Fruit fly (Drosophila melanogaster) whole organism, wandering third instar larva: Measurements from ENCODE around the gene CG1801.

ENCODE experiments used
- Abd-B ChIP-seq: fragments of >200 bp; optimal IDR thresholded peaks from 2 replicates; lab custom pipeline; 2017; ENCODE audit warnings: missing biosample characterization, missing genetic modification characterization
- CG32264 ChIP-seq: fragments of 200-800 bp; sonication (Bioruptor generic); optimal IDR thresholded peaks from 2 replicates; lab custom pipeline; 2016; ENCODE audit warnings: missing biosample characterization, missing genetic modification characterization
- CG9705 ChIP-seq: fragments of 200-800 bp; sonication (Bioruptor generic); optimal IDR thresholded peaks from 2 replicates; lab custom pipeline; 2018; ENCODE audit warnings: missing biosample characterization, mild to moderate bottlenecking, missing genetic modification characterization
- CrebA ChIP-seq: fragments of 200-800 bp; sonication (Bioruptor generic); optimal IDR thresholded peaks from 2 replicates; lab custom pipeline; 2016; ENCODE audit warnings: missing biosample characterization, mild to moderate bottlenecking, missing genetic modification characterization, borderline replicate concordance
- Dfd ChIP-seq: fragments of >200 bp; optimal IDR thresholded peaks from 2 replicates; lab custom pipeline; 2017; ENCODE audit warnings: missing biosample characterization, missing genetic modification characterization
- Dif ChIP-seq: fragments of 200-275, 200-300 bp; sonication (Bioruptor generic); optimal IDR thresholded peaks from 2 replicates; lab custom pipeline; 2018; ENCODE audit warnings: missing biosample characterization, missing genetic modification characterization; ENCODE audit not compliant: partially characterized antibody
- GATAd ChIP-seq: sonication (Bioruptor generic); optimal IDR thresholded peaks from 2 replicates; lab custom pipeline; 2016; ENCODE audit warnings: missing biosample characterization, missing genetic modification characterization
- HLH106 ChIP-seq: fragments of 200-800 bp; optimal IDR thresholded peaks from 3 replicates; lab custom pipeline; 2019; ENCODE audit warnings: missing biosample characterization, mild to moderate bottlenecking, missing genetic modification characterization, moderate library complexity
- Hnf4 ChIP-seq: fragments of 200-800 bp; sonication (Bioruptor generic); optimal IDR thresholded peaks from 2 replicates; lab custom pipeline; 2016; ENCODE audit warnings: missing biosample characterization, mild to moderate bottlenecking, missing genetic modification characterization
- Hr78 ChIP-seq: fragments of >200 bp; optimal IDR thresholded peaks from 2 replicates; lab custom pipeline; 2017; ENCODE audit warnings: missing biosample characterization, missing genetic modification characterization
- Hr83 ChIP-seq: fragments of 200-300 bp; sonication (Bioruptor generic); optimal IDR thresholded peaks from 2 replicates; lab custom pipeline; 2016; ENCODE audit warnings: missing biosample characterization, mild to moderate bottlenecking, missing genetic modification characterization, moderate library complexity; ENCODE audit not compliant: poor library complexity, severe bottlenecking
- Jra ChIP-seq: sonication (Bioruptor generic); optimal IDR thresholded peaks from 2 replicates; lab custom pipeline; 2016; ENCODE audit warnings: missing biosample characterization, missing genetic modification characterization
- Myc ChIP-seq: fragments of >200 bp; optimal IDR thresholded peaks from 2 replicates; lab custom pipeline; 2017
- N ChIP-seq: fragments of >200 bp; optimal IDR thresholded peaks from 2 replicates; lab custom pipeline; 2018; ENCODE audit warnings: missing biosample characterization, missing external identifiers, missing genetic modification characterization
- OdsH ChIP-seq: fragments of 200-800 bp; sonication (Bioruptor generic); optimal IDR thresholded peaks from 2 replicates; lab custom pipeline; 2016; ENCODE audit warnings: missing biosample characterization, mild to moderate bottlenecking, missing genetic modification characterization
- Rel ChIP-seq, 2 experiments: fragments of 200-800 bp; sonication (Bioruptor generic) in 1 of 2; optimal IDR thresholded peaks; 2 replicates in 1 of 2; 3 replicates in 1 of 2; lab custom pipeline; 2016 to 2019; ENCODE audit warnings: mild to moderate bottlenecking in 2 of 2, missing biosample characterization in 2 of 2, missing genetic modification characterization in 2 of 2, moderate library complexity in 1 of 2
- Sp1 ChIP-seq: fragments of 200-800 bp; sonication (Bioruptor generic); optimal IDR thresholded peaks from 3 replicates; lab custom pipeline; 2019; ENCODE audit warnings: missing biosample characterization, mild to moderate bottlenecking, missing genetic modification characterization, moderate library complexity
- Vsx2 ChIP-seq: fragments of 200-300, 225-300 bp; sonication (Bioruptor generic); optimal IDR thresholded peaks from 2 replicates; lab custom pipeline; 2018; ENCODE audit warnings: missing biosample characterization, missing genetic modification characterization; ENCODE audit not compliant: partially characterized antibody
- br ChIP-seq: fragments of 200-800 bp; sonication (Bioruptor generic); optimal IDR thresholded peaks from 2 replicates; lab custom pipeline; 2016; ENCODE audit warnings: missing biosample characterization, missing genetic modification characterization
- brk ChIP-seq: fragments of 200-800 bp; sonication (Bioruptor generic); optimal IDR thresholded peaks from 2 replicates; lab custom pipeline; 2016; ENCODE audit warnings: missing biosample characterization, mild to moderate bottlenecking, missing genetic modification characterization
- dl ChIP-seq, 2 experiments: fragments of 175-275, 200-275 bp in 1 of 2; fragments of 200-275 bp in 1 of 2; sonication (Bioruptor generic); optimal IDR thresholded peaks; lab custom pipeline; 2018; ENCODE audit warnings: mild to moderate bottlenecking in 2 of 2, missing biosample characterization in 2 of 2, missing genetic modification characterization in 2 of 2, moderate library complexity in 2 of 2; ENCODE audit not compliant: partially characterized antibody in 2 of 2, insufficient read depth in 1 of 2
- dsf ChIP-seq: sonication (Bioruptor generic); optimal IDR thresholded peaks from 2 replicates; lab custom pipeline; 2016; ENCODE audit warnings: missing biosample characterization, missing genetic modification characterization, borderline replicate concordance
- ey ChIP-seq: fragments of 200-800 bp; sonication (Bioruptor generic); optimal IDR thresholded peaks from 2 replicates; lab custom pipeline; 2016; ENCODE audit warnings: missing biosample characterization, missing genetic modification characterization
- foxo ChIP-seq, 2 experiments: fragments of 200-800 bp; sonication (Bioruptor generic); optimal IDR thresholded peaks; 2 replicates in 1 of 2; 3 replicates in 1 of 2; lab custom pipeline; 2016 to 2017; ENCODE audit warnings: missing biosample characterization in 2 of 2, missing genetic modification characterization in 2 of 2
- fru ChIP-seq: fragments of 200-800 bp; sonication (Bioruptor generic); optimal IDR thresholded peaks from 3 replicates; lab custom pipeline; 2016; ENCODE audit warnings: missing biosample characterization, mild to moderate bottlenecking, missing genetic modification characterization
- h ChIP-seq: fragments of 200-800 bp; sonication (Bioruptor generic); optimal IDR thresholded peaks from 3 replicates; lab custom pipeline; 2016; ENCODE audit warnings: missing biosample characterization, mild to moderate bottlenecking, missing genetic modification characterization
- jim ChIP-seq: fragments of 175-275, 200-325 bp; sonication (Bioruptor generic); optimal IDR thresholded peaks from 2 replicates; lab custom pipeline; 2016; ENCODE audit warnings: missing biosample characterization, mild to moderate bottlenecking, missing genetic modification characterization
- rgr ChIP-seq: fragments of 200-800 bp; sonication (Bioruptor generic); optimal IDR thresholded peaks from 3 replicates; lab custom pipeline; 2016; ENCODE audit warnings: missing biosample characterization, mild to moderate bottlenecking, missing genetic modification characterization
- sv ChIP-seq: fragments of 200-800 bp; sonication (Bioruptor generic); optimal IDR thresholded peaks from 3 replicates; lab custom pipeline; 2016; ENCODE audit warnings: missing biosample characterization, missing genetic modification characterization
- tai ChIP-seq: sonication (Bioruptor generic); optimal IDR thresholded peaks from 2 replicates; lab custom pipeline; 2016; ENCODE audit warnings: missing biosample characterization, missing genetic modification characterization
- usp ChIP-seq: fragments of >200 bp; optimal IDR thresholded peaks from 2 replicates; lab custom pipeline; 2017; ENCODE audit warnings: missing biosample characterization, missing genetic modification characterization
- woc ChIP-seq: sonication (Bioruptor generic); optimal IDR thresholded peaks from 2 replicates; lab custom pipeline; 2016; ENCODE audit warnings: missing biosample characterization, mild to moderate bottlenecking, missing genetic modification characterization

The CG1801 gene

dm6 chrX:21281039-21281911 lies 36.0 kb downstream of the CG1801 start, which contains the start of gene Mnr (continued):
- no peak for TF ChIP-seq brk
- no peak for TF ChIP-seq br (GFP tag; lab: Kevin White, UChicago)
- TF ChIP-seq fru (GFP tag; lab: Kevin White, UChicago) = no peak
- no peak for TF ChIP-seq Dfd (GFP tag; lab: Kevin White, UChicago)
- TF ChIP-seq sv (GFP tag; lab: Kevin White, UChicago) = no peak
- peak; percentile 48 for TF ChIP-seq Dif (GFP tag; lab: Kevin White, UChicago)
- TF ChIP-seq CG9705 (GFP tag; lab: Kevin White, UChicago) = no peak
- no peak for TF ChIP-seq usp (GFP tag; lab: Kevin White, UChicago)
- TF ChIP-seq Vsx2 (GFP tag; lab: Kevin White, UChicago) = no peak
- TF ChIP-seq Hr78 (GFP tag; lab: Kevin White, UChicago) = no peak
- TF ChIP-seq Hnf4 = peak; percentile 49
- no peak for TF ChIP-seq Sp1 (GFP tag; lab: Kevin White, UChicago)
- no peak for TF ChIP-seq Rel (GFP tag; optimal IDR thresholded peaks at IDR 0.05; lab: Kevin White, UChicago)
- peak; percentile 74 for TF ChIP-seq Rel (tag; optimal IDR thresholded peaks at IDR 0.05; lab: Kevin White, UChicago)

dm6 chrX:21280629-21281028 lies 36.7 kb downstream of the CG1801 start:
- TF ChIP-seq N (GFP tag; lab: Kevin White, UChicago) (no peak), Vsx2 (GFP tag; lab: Kevin White, UChicago) (no peak), Hr83 (GFP tag; lab: Kevin White, UChicago) (no peak), GATAd (no peak), Jra (GFP tag; lab: Kevin White, UChicago) (no peak), h (GFP tag; lab: Kevin White, UChicago) (peak; percentile 21), woc (GFP tag; lab: Kevin White, UChicago) (no peak), foxo (GFP tag; optimal IDR thresholded peaks at IDR 0.05; lab: Kevin White, UChicago) (peak in 1 of 2 experiments; percentile 6), dl (GFP tag; optimal IDR thresholded peaks at IDR 0.05; lab: Kevin White, UChicago; ENCODE audit: insufficient read depth in 1 of 2, partially characterized antibody in 2 of 2) (no peak), ey (peak; percentile 30), tai (GFP tag; lab: Kevin White, UChicago) (peak; percentile 50), rgr (no peak), brk (peak; percentile 32), Sp1 (GFP tag; lab: Kevin White, UChicago) (peak; percentile 36), HLH106 (tag; lab: Kevin White, UChicago) (no peak), dsf (GFP tag; lab: Kevin White, UChicago) (no peak), Abd-B (no peak)

dm6 chrX:21279311-21279890 lies 37.9 kb downstream of the CG1801 start:
- TF ChIP-seq CG32264 (GFP tag; lab: Kevin White, UChicago) = no peak
- peak in 1 of 2 experiments; percentile 1 for TF ChIP-seq foxo (GFP tag; optimal IDR thresholded peaks at IDR 0.05; lab: Kevin White, UChicago)
- TF ChIP-seq CrebA (GFP tag; lab: Kevin White, UChicago) = no peak
- no peak for TF ChIP-seq fru (GFP tag; lab: Kevin White, UChicago)

- TF ChIP-seq jim (GFP tag; lab: Kevin White, UChicago) (no peak), OdsH (no peak), Myc (no peak), Rel (GFP tag; optimal IDR thresholded peaks at IDR 0.05; lab: Kevin White, UChicago) (no peak), Rel (tag; optimal IDR thresholded peaks at IDR 0.05; lab: Kevin White, UChicago) (peak; percentile 35)
Measured at dm6 chrX:21276494-21276893, 40.8 kb downstream of the CG1801 start.
